Worm (Caenorhabditis elegans): ENCODE data around the gene F31F7.2.

F31F7.2 gene

DNA sequence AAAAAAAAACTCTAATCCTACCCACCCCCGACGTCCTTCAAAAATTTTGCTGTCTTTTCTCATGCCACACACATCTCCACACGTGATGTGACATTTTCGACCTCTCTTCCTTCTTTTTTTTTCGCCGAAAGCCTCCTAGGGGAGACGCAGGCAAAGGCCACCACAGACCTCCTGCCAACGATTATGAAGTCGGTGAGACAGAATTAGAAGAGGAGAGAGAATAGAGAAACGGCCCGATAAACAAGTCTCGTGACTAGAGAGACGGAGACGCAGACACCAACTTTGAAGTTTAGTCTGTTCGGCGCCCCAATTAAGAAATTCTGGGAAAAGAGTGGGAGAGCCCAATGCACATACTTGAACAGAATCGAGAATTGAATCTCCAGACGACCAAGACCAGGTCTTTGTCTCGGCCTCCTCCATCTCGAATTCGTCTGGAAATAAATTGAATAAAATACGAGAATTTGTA lies 46.1 kb upstream of the F31F7.2 start (continued):
- TF ChIP-seq tbx-2 (tag; optimal IDR thresholded peaks at IDR 0.05) (peak; percentile 98), sox-4 (tag; optimal IDR thresholded peaks at IDR 0.05) (peak; percentile 95), hlh-4 (tag; optimal IDR thresholded peaks at IDR 0.05) (peak; percentile 5), hpl-2 (GFP tag; optimal IDR thresholded peaks at IDR 0.05) (peak; percentile 86), ceh-63 (GFP tag; optimal IDR thresholded peaks at IDR 0.05) (no peak), nhr-84 (tag; optimal IDR thresholded peaks at IDR 0.05) (peak; percentile 86), C34B4.2 (tag; optimal IDR thresholded peaks at IDR 0.05) (no peak), alr-1 (tag; optimal IDR thresholded peaks at IDR 0.05; ENCODE audit: borderline replicate concordance) (no peak), nhr-47 (tag; optimal IDR thresholded peaks at IDR 0.05) (peak; percentile 99), isw-1 (GFP tag; IDR thresholded peaks at IDR 0.05) (peak; percentile 85), aly-2 (tag; optimal IDR thresholded peaks at IDR 0.05) (peak; percentile 92), lsy-2 (tag; optimal IDR thresholded peaks at IDR 0.05) (peak; percentile 91 to 96), nhr-90 (tag; optimal IDR thresholded peaks at IDR 0.05; ENCODE audit: poor library complexity) (peak; percentile 93), sup-37 (GFP tag; optimal IDR thresholded peaks at IDR 0.05) (peak; percentile 71), unc-98 (GFP tag; IDR thresholded peaks at IDR 0.05) (peak; percentile 67), zip-4 (GFP tag; optimal IDR thresholded peaks at IDR 0.05) (peak; percentile 55), ceh-8 (GFP tag; optimal IDR thresholded peaks at IDR 0.05) (peak; percentile 93), mep-1 (tag; optimal IDR thresholded peaks at IDR 0.05) (peak; percentile 99), blmp-1 (tag; optimal IDR thresholded peaks at IDR 0.05) (peak; percentile 91), ceh-88 (GFP tag; IDR thresholded peaks at IDR 0.05) (peak; percentile 80), efl-3 (GFP tag; optimal IDR thresholded peaks at IDR 0.05) (no peak), ces-1 (GFP tag; optimal IDR thresholded peaks at IDR 0.05) (no peak), ceh-90 (tag; optimal IDR thresholded peaks at IDR 0.05) (no peak), nhr-76 (tag; optimal IDR thresholded peaks at IDR 0.05) (no peak), elt-2 (tag; optimal IDR thresholded peaks at IDR 0.05) (peak; percentile 76), mdl-1 (tag; optimal IDR thresholded peaks at IDR 0.05) (peak; percentile 84 to 99), nhr-20 (tag; optimal IDR thresholded peaks at IDR 0.05) (peak; percentile 99), hlh-17 (GFP tag; optimal IDR thresholded peaks at IDR 0.05; ENCODE audit: borderline replicate concordance) (no peak), unc-30 (tag; optimal IDR thresholded peaks at IDR 0.05) (peak; percentile 97), ztf-11 (tag; optimal IDR thresholded peaks at IDR 0.05) (peak in 1 of 2 experiments; percentile 78), nhr-77 (tag; optimal IDR thresholded peaks at IDR 0.05) (peak; percentile 94), fkh-4 (tag; optimal IDR thresholded peaks at IDR 0.05; ENCODE audit: borderline replicate concordance) (peak; percentile 86), lin-14 (GFP tag; optimal IDR thresholded peaks at IDR 0.05) (peak; percentile 100), vab-15 (tag; optimal IDR thresholded peaks at IDR 0.05) (peak; percentile 11), rnt-1 (tag; optimal IDR thresholded peaks at IDR 0.05) (peak; percentile 95), pax-3 (tag; optimal IDR thresholded peaks at IDR 0.05) (peak; percentile 94), lin-15B (tag; optimal IDR thresholded peaks at IDR 0.05) (peak; percentile 25), jun-1 (tag; optimal IDR thresholded peaks at IDR 0.05) (peak; percentile 94), efl-1 (optimal IDR thresholded peaks at IDR 0.05) (peak; percentile 82 to 83), efl-1 (GFP tag; optimal IDR thresholded peaks at IDR 0.05 in 1 of 2) (peak; percentile 56 to 96), nhr-237 (tag; optimal IDR thresholded peaks at IDR 0.05) (peak; percentile 93), lin-39 (tag; optimal IDR thresholded peaks at IDR 0.05) (peak; percentile 93), fkh-10 (GFP tag; optimal IDR thresholded peaks at IDR 0.05) (peak; percentile 98), snu-23 (GFP tag; optimal IDR thresholded peaks at IDR 0.05) (peak; percentile 98), C04F5.9 (tag; optimal IDR thresholded peaks at IDR 0.05) (peak; percentile 66), fkh-8 (tag; optimal IDR thresholded peaks at IDR 0.05) (peak; percentile 99)

Data from whole organism, L1 larva.